Worm (Caenorhabditis elegans) whole organism, L4 larva: ENCODE results near the gene hda-6.
A peak's percentile ranks its signal among the peaks of the same experiment; 100 is the strongest.

ENCODE experiments used
- ceh-82 ChIP-seq: sonication (generic microtip); optimal IDR thresholded peaks from 2 replicates; lab custom pipeline; 2017; ENCODE audit warnings: missing biosample characterization, missing genetic modification characterization
- lin-39 ChIP-seq: fragments of 150-350 bp; optimal IDR thresholded peaks from 2 replicates; lab custom pipeline; 2014; ENCODE audit warnings: missing biosample characterization, missing genetic modification reagents, missing genetic modification characterization
- mes-2 ChIP-seq: sonication (generic microtip); optimal IDR thresholded peaks from 2 replicates; lab custom pipeline; 2016; ENCODE audit warnings: missing genotype, mild to moderate bottlenecking, missing genetic modification characterization, missing compliant biosample characterization; ENCODE audit not compliant: poor library complexity, severe bottlenecking
- nhr-25 ChIP-seq: sonication (generic microtip); optimal IDR thresholded peaks from 2 replicates; lab custom pipeline; 2017; ENCODE audit warnings: missing genetic modification characterization, mild to moderate bottlenecking, missing compliant biosample characterization, antibody characterized with exemption, moderate library complexity, borderline replicate concordance; ENCODE audit not compliant: insufficient read depth
- nhr-76 ChIP-seq: fragments of 150-350 bp; optimal IDR thresholded peaks from 2 replicates; lab custom pipeline; 2014; ENCODE audit warnings: missing biosample characterization, missing genetic modification characterization
- skn-1 ChIP-seq: fragments of 150-350 bp; optimal IDR thresholded peaks from 2 replicates; lab custom pipeline; 2014; ENCODE audit warnings: missing biosample characterization, missing genetic modification characterization
- snpc-4 ChIP-seq: fragments of 150-350 bp; optimal IDR thresholded peaks from 2 replicates; lab custom pipeline; 2014; ENCODE audit warnings: missing biosample characterization, missing genetic modification characterization
- unc-130 ChIP-seq: sonication (generic microtip); optimal IDR thresholded peaks from 2 replicates; lab custom pipeline; 2016; ENCODE audit warnings: missing genetic modification reagents, missing genetic modification characterization, missing compliant biosample characterization
- unc-39 ChIP-seq: sonication (generic microtip); optimal IDR thresholded peaks from 2 replicates; lab custom pipeline; 2017; ENCODE audit warnings: missing biosample characterization, missing genetic modification characterization
- unc-62 ChIP-seq, 3 experiments: fragments of 150-350 bp in 1 of 3; sonication (generic microtip); optimal IDR thresholded peaks in 2 of 3; peaks in 1 of 3; 1 replicate in 1 of 3; 2 replicates in 2 of 3; lab custom pipeline; 2014 to 2017; ENCODE audit warnings: missing biosample characterization in 3 of 3, missing genetic modification characterization in 3 of 3, missing genetic modification reagents in 3 of 3, missing genotype in 1 of 3
- vab-7 ChIP-seq: fragments of 200-800 bp; sonication (Bioruptor generic); IDR thresholded peaks from 2 replicates; pipeline ENCODE4 v1.3.6; 2022; ENCODE audit warnings: missing genetic modification reagents, missing genetic modification characterization, missing compliant biosample characterization
- zip-11 ChIP-seq: fragments of 200-800 bp; sonication (Bioruptor generic); IDR thresholded peaks from 2 replicates; pipeline ENCODE4 v1.3.6; 2022; ENCODE audit warnings: missing genetic modification characterization, missing compliant biosample characterization
- ztf-11 ChIP-seq: fragments of 150-350 bp; optimal IDR thresholded peaks from 2 replicates; lab custom pipeline; 2014; ENCODE audit warnings: missing biosample characterization, missing genetic modification characterization

DNA sequence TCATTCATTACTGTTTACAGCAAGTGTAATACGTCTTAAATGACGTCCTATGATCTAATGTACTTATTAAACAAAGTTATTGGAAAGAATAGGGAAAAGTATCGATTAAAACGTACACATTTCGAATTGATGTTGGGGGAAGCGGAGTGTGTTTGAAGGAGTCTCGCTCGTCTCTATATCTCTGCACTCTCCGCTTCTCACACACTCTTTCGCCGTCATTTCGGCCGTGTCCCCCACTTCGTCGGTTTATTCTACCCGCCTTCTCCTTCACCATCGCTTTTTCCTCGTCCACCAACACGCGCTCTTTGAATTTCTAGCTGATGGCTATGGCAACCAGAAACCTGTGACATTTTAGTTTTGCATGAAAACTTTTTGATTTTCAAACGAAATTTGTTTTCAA, 4.8 kb upstream of the hda-6 start:
- no peak for TF ChIP-seq lin-39 (tag; lab: Kevin White, UChicago)
- TF ChIP-seq ztf-11 (tag; lab: Kevin White, UChicago) = no peak
- no peak for TF ChIP-seq snpc-4 (tag; lab: Kevin White, UChicago)
- TF ChIP-seq zip-11 (GFP tag; lab: Robert Waterston, UW) = no peak
- TF ChIP-seq unc-62 (GFP tag; optimal IDR thresholded peaks at IDR 0.05 in 1 of 2; lab: Kevin White, UChicago) = no peak
- TF ChIP-seq unc-62 (tag; optimal IDR thresholded peaks at IDR 0.05; lab: Kevin White, UChicago) = no peak
- no peak for TF ChIP-seq skn-1 (tag; lab: Kevin White, UChicago)
- no peak for TF ChIP-seq ceh-82 (tag; lab: Kevin White, UChicago)
- no peak for TF ChIP-seq nhr-25 (tag; lab: Kevin White, UChicago)
- no peak for TF ChIP-seq unc-130 (GFP tag; lab: Kevin White, UChicago)
- peak; percentile 67 for TF ChIP-seq mes-2 (tag; lab: Kevin White, UChicago)
- TF ChIP-seq nhr-76 (tag; lab: Kevin White, UChicago) = no peak
- no peak for TF ChIP-seq vab-7 (GFP tag; lab: Robert Waterston, UW)
- no peak for TF ChIP-seq unc-39 (tag; lab: Kevin White, UChicago)
